Worm (Caenorhabditis elegans): ENCODE measurements around the gene K02F6.6.

- TF ChIP-seq B0336.3 (GFP tag; IDR thresholded peaks at IDR 0.05) (0 out of 2 replicates have a peak, but pooled peaks have one; percentile 57), pha-4 (tag; optimal IDR thresholded peaks at IDR 0.05) (peak; percentile 79), attf-6 (GFP tag; IDR thresholded peaks at IDR 0.05) (no peak)
Measured at ce11 chrII:2564899-2565298, 34.3 kb downstream of the K02F6.6 start, which contains the start of gene usp-39.
